Fruit fly (Drosophila melanogaster): ENCODE data around the gene Cyp28d2.
A peak's percentile ranks its signal among the peaks of the same experiment; 100 is the strongest.

Gene Cyp28d2

DNA sequence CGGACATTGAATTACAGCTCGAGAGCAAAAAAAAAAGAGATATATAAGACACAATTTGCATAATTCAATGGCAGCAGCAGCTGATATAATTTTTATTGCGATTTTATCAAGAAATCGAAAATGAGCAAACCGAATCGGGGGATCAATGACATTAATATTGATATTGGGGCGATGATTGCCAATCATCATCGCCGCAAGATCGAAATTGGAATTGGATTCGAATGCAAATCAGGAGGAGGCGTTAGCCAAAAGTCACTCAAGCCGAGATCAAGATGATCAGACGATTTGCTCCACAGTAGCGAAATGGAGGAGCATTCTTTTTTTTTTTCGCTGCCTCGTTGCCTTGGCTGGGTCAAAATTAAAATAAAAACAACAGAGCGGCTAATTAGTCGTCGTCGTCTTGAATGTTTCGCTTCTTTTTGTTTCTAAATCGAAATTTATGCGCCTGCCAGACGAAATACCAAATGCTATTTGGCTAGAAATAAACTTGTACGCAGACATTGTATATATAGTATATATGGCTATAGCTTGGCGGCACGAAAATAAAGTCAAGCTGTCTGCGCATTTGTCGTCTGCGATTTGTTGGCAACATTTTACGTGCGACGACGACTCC, 22.8 kb downstream of the Cyp28d2 start:
- TF ChIP-seq dsf (GFP tag; optimal IDR thresholded peaks at IDR 0.05; ENCODE audit: borderline replicate concordance) (no peak), jim (GFP tag; optimal IDR thresholded peaks at IDR 0.05) (peak; percentile 33)

DNA sequence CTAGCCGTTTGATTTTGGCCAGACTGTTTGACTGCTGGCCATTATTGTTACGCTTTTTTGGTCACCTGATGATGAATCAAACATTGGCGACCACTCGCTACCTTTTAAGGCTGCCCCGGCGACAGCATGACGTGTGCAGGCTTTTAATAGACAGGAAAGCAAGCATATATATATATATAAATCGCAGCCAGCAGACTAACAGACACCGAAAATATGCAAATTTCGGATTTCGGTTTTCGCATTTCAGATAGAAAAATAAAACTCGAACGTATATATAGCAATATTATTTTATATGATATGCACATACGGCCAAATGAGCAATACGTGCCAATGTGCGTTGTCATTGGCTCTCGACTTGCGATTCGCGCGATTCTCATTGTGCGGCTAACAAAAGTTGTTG, 23.7 kb downstream of the Cyp28d2 start:
- TF ChIP-seq Hnf4 (GFP tag; optimal IDR thresholded peaks at IDR 0.05), result no peak
- TF ChIP-seq psq (GFP tag; optimal IDR thresholded peaks at IDR 0.05), result no peak
- TF ChIP-seq lola (GFP tag; optimal IDR thresholded peaks at IDR 0.05), result no peak
- no peak for TF ChIP-seq foxo (GFP tag; optimal IDR thresholded peaks at IDR 0.05)
- no peak for TF ChIP-seq GATAd (GFP tag; optimal IDR thresholded peaks at IDR 0.05)
- TF ChIP-seq rgr (GFP tag; optimal IDR thresholded peaks at IDR 0.05), result no peak
- TF ChIP-seq Mio (GFP tag; optimal IDR thresholded peaks at IDR 0.05), result no peak
- no peak for TF ChIP-seq h (GFP tag; optimal IDR thresholded peaks at IDR 0.05)
- TF ChIP-seq CG9705 (GFP tag; optimal IDR thresholded peaks at IDR 0.05), result no peak
- TF ChIP-seq CG32264 (GFP tag; optimal IDR thresholded peaks at IDR 0.05), result no peak
- TF ChIP-seq OdsH (GFP tag; optimal IDR thresholded peaks at IDR 0.05), result no peak
- no peak for TF ChIP-seq usp (GFP tag; optimal IDR thresholded peaks at IDR 0.05)
- TF ChIP-seq brk (GFP tag; optimal IDR thresholded peaks at IDR 0.05), result no peak
- no peak for TF ChIP-seq fru (GFP tag; optimal IDR thresholded peaks at IDR 0.05)
- no peak for TF ChIP-seq CrebA (GFP tag; optimal IDR thresholded peaks at IDR 0.05; ENCODE audit: borderline replicate concordance)
- TF ChIP-seq Dfd (GFP tag; optimal IDR thresholded peaks at IDR 0.05), result no peak
- no peak for TF ChIP-seq br (GFP tag; optimal IDR thresholded peaks at IDR 0.05)
- no peak for TF ChIP-seq sv (GFP tag; optimal IDR thresholded peaks at IDR 0.05)
- TF ChIP-seq Abd-B (GFP tag; optimal IDR thresholded peaks at IDR 0.05), result no peak

DNA sequence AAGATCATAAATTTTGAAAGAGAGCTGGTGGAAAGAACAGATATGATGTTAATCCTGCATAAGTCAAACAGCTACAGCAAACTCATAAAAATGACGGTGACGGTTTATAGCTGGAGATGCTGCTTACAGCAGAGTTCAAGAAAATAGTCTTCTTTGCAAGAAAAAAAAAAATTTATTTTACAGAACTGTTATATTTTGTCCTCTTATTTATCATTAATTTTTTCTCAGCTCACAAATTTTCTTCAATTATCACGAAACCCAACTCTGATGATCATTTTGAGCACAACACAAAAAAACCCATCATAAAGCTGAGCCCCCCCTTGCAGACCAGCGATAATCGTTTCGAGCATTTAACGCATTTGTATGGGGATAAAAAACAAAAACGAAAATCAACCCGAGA, 24.4 kb downstream of the Cyp28d2 start:
- no peak for TF ChIP-seq Rel (GFP tag; optimal IDR thresholded peaks at IDR 0.05)
- no peak for TF ChIP-seq Rel (tag; optimal IDR thresholded peaks at IDR 0.05)
- TF ChIP-seq Jra (GFP tag; optimal IDR thresholded peaks at IDR 0.05), result peak; percentile 1
- peak; percentile 35 for TF ChIP-seq tai (GFP tag; optimal IDR thresholded peaks at IDR 0.05)
- TF ChIP-seq Dfd (GFP tag; optimal IDR thresholded peaks at IDR 0.05), result no peak
- TF ChIP-seq CG32264 (GFP tag; optimal IDR thresholded peaks at IDR 0.05), result peak; percentile 35
- TF ChIP-seq jim (GFP tag; optimal IDR thresholded peaks at IDR 0.05), result no peak
- peak; percentile 46 for TF ChIP-seq h (GFP tag; optimal IDR thresholded peaks at IDR 0.05)
- TF ChIP-seq br (GFP tag; optimal IDR thresholded peaks at IDR 0.05), result peak; percentile 43
- no peak for TF ChIP-seq Dif (GFP tag; optimal IDR thresholded peaks at IDR 0.05; ENCODE audit: partially characterized antibody)
- no peak for TF ChIP-seq CG9705 (GFP tag; optimal IDR thresholded peaks at IDR 0.05)
- TF ChIP-seq woc (GFP tag; optimal IDR thresholded peaks at IDR 0.05), result peak; percentile 24
- peak; percentile 40 for TF ChIP-seq psq (GFP tag; optimal IDR thresholded peaks at IDR 0.05)
- TF ChIP-seq Myc (optimal IDR thresholded peaks at IDR 0.05), result no peak
- TF ChIP-seq ey (GFP tag; optimal IDR thresholded peaks at IDR 0.05), result peak; percentile 43
- no peak for TF ChIP-seq Vsx2 (GFP tag; optimal IDR thresholded peaks at IDR 0.05; ENCODE audit: partially characterized antibody)
- TF ChIP-seq Mio (GFP tag; optimal IDR thresholded peaks at IDR 0.05), result no peak
- TF ChIP-seq Hr83 (GFP tag; optimal IDR thresholded peaks at IDR 0.05; ENCODE audit: poor library complexity, severe bottlenecking), result no peak
- TF ChIP-seq Hnf4 (GFP tag; optimal IDR thresholded peaks at IDR 0.05), result peak; percentile 46
- TF ChIP-seq N (GFP tag; optimal IDR thresholded peaks at IDR 0.05), result no peak
- peak; percentile 50 for TF ChIP-seq rgr (GFP tag; optimal IDR thresholded peaks at IDR 0.05)
- TF ChIP-seq OdsH (GFP tag; optimal IDR thresholded peaks at IDR 0.05), result peak; percentile 21
- peak; percentile 46 for TF ChIP-seq Sp1 (GFP tag; optimal IDR thresholded peaks at IDR 0.05)
- TF ChIP-seq Hr78 (GFP tag; optimal IDR thresholded peaks at IDR 0.05), result no peak
- peak; percentile 62 for TF ChIP-seq fru (GFP tag; optimal IDR thresholded peaks at IDR 0.05)
- no peak for TF ChIP-seq sage (GFP tag; optimal IDR thresholded peaks at IDR 0.05)
- TF ChIP-seq dmrt93B (GFP tag; optimal IDR thresholded peaks at IDR 0.05), result peak; percentile 6
- TF ChIP-seq foxo (GFP tag; optimal IDR thresholded peaks at IDR 0.05), result peak in 1 of 2 experiments; percentile 65
- TF ChIP-seq HLH106 (tag; optimal IDR thresholded peaks at IDR 0.05), result peak; percentile 30
- no peak for TF ChIP-seq pan (optimal IDR thresholded peaks at IDR 0.05)
- no peak for TF ChIP-seq brk (GFP tag; optimal IDR thresholded peaks at IDR 0.05)
- TF ChIP-seq CrebA (GFP tag; optimal IDR thresholded peaks at IDR 0.05; ENCODE audit: borderline replicate concordance), result no peak

All from whole organism, wandering third instar larva.